Worm (Caenorhabditis elegans): ENCODE results near the gene F53A2.9.

ce11 chrIII:13346785-13347184 is 12.4 kb downstream of the F53A2.9 start, which contains the start of gene mtm-6:
- no peak for TF ChIP-seq W03F9.2 (tag; optimal IDR thresholded peaks at IDR 0.05)
- no peak for TF ChIP-seq him-1 (tag; optimal IDR thresholded peaks at IDR 0.05)

Data from whole organism, L4/young adult.